Fruit fly (Drosophila melanogaster): ENCODE data around the gene CG18404.

- no peak for TF ChIP-seq CG1620 (GFP tag; optimal IDR thresholded peaks at IDR 0.05)
- TF ChIP-seq kay (GFP tag; ENCODE audit: borderline replicate concordance), result no peak
- no peak for TF ChIP-seq CG12768 (GFP tag; optimal IDR thresholded peaks at IDR 0.05)
- TF ChIP-seq CG14711 (tag; optimal IDR thresholded peaks at IDR 0.05), result no peak
- no peak for TF ChIP-seq CG7045 (GFP tag; optimal IDR thresholded peaks at IDR 0.05)
- no peak for TF ChIP-seq toe (GFP tag; optimal IDR thresholded peaks at IDR 0.05)
- TF ChIP-seq Crg-1 (GFP tag; optimal IDR thresholded peaks at IDR 0.05), result no peak
- no peak for TF ChIP-seq Hr96 (GFP tag; optimal IDR thresholded peaks at IDR 0.05)
- no peak for TF ChIP-seq pad (GFP tag; optimal IDR thresholded peaks at IDR 0.05)
- no peak for TF ChIP-seq Clk (GFP tag; optimal IDR thresholded peaks at IDR 0.05)
- TF ChIP-seq cnc (optimal IDR thresholded peaks at IDR 0.05), result no peak
- TF ChIP-seq CG11617 (GFP tag; optimal IDR thresholded peaks at IDR 0.05), result no peak
Measured at dm6 chr3R:30237634-30238033, 15.3 kb upstream of the CG18404 start, which contains the start of gene CG43448.

All from whole organism, adult.